Worm (Caenorhabditis elegans) whole organism, young adult: Measurements from ENCODE around the gene sut-1.

Experiments used
- B0019.2 ChIP-seq: fragments of 200-800 bp; sonication (Bioruptor generic); conservative IDR thresholded peaks from 2 replicates; pipeline ENCODE4 v1.3.6; 2022; ENCODE audit warnings: missing genetic modification reagents, missing genetic modification characterization, missing compliant biosample characterization
- B0261.1 ChIP-seq: sonication (generic microtip); optimal IDR thresholded peaks from 2 replicates; lab custom pipeline; 2016; ENCODE audit warnings: mild to moderate bottlenecking, missing genetic modification characterization, moderate library complexity, missing compliant biosample characterization
- C17E4.6 ChIP-seq: fragments of 200-800 bp; sonication (Bioruptor generic); IDR thresholded peaks from 2 replicates; pipeline ENCODE4 v1.3.6; 2022; ENCODE audit warnings: missing genetic modification reagents, missing genetic modification characterization, missing compliant biosample characterization
- F37B4.10 ChIP-seq: fragments of 200-800 bp; sonication (Bioruptor generic); IDR thresholded peaks from 2 replicates; pipeline ENCODE4 v1.3.6; 2022; ENCODE audit warnings: missing genetic modification characterization, missing compliant biosample characterization
- F52B5.7 ChIP-seq: sonication (generic microtip); optimal IDR thresholded peaks from 2 replicates; lab custom pipeline; 2016; ENCODE audit warnings: mild to moderate bottlenecking, missing genetic modification characterization, missing compliant biosample characterization
- Y53F4B.3 ChIP-seq: fragments of 200-800 bp; sonication (Bioruptor generic); IDR thresholded peaks from 2 replicates; pipeline ENCODE4 v1.3.6; 2022; ENCODE audit warnings: missing genetic modification reagents, missing genetic modification characterization, missing compliant biosample characterization
- Y53G8AR.9 ChIP-seq: fragments of 200-800 bp; sonication (Bioruptor generic); conservative IDR thresholded peaks from 2 replicates; pipeline ENCODE4 v1.3.6; 2022; ENCODE audit warnings: missing genetic modification reagents, missing genetic modification characterization, missing compliant biosample characterization
- Y56A3A.18 ChIP-seq: fragments of 200-800 bp; sonication (Bioruptor generic); IDR thresholded peaks from 2 replicates; pipeline ENCODE4 v1.3.6; 2022; ENCODE audit warnings: missing genetic modification reagents, missing genetic modification characterization, missing compliant biosample characterization
- Y95B8A.8 ChIP-seq: fragments of 200-800 bp; sonication (Bioruptor generic); IDR thresholded peaks from 2 replicates; pipeline ENCODE4 v1.3.6; 2022; ENCODE audit warnings: missing genetic modification reagents, missing genetic modification characterization, missing compliant biosample characterization
- akir-1 ChIP-seq: fragments of 200-800 bp; sonication (Bioruptor generic); optimal IDR thresholded peaks from 2 replicates; lab custom pipeline; 2018; ENCODE audit warnings: mild to moderate bottlenecking, missing genetic modification characterization, moderate library complexity, missing compliant biosample characterization
- ama-1 ChIP-seq, 3 experiments: fragments of 150-350 bp in 1 of 3; sonication (generic microtip) in 2 of 3; optimal IDR thresholded peaks; 2 replicates each; lab custom pipeline; 2014 to 2018; ENCODE audit warnings: missing biosample characterization in 2 of 3, missing genetic modification characterization in 2 of 3, missing genetic modification reagents in 2 of 3
- aptf-2 ChIP-seq: fragments of 200-800 bp; sonication (Bioruptor generic); conservative IDR thresholded peaks from 2 replicates; pipeline ENCODE4 v1.3.6; 2022; ENCODE audit warnings: missing genetic modification reagents, missing genetic modification characterization, missing compliant biosample characterization
- aptf-3 ChIP-seq: fragments of 200-800 bp; sonication (Bioruptor generic); IDR thresholded peaks from 2 replicates; pipeline ENCODE4 v1.3.6; 2022; ENCODE audit warnings: missing genetic modification characterization, missing compliant biosample characterization
- attf-3 ChIP-seq: fragments of 200-800 bp; sonication (Bioruptor generic); conservative IDR thresholded peaks from 2 replicates; pipeline ENCODE4 v1.3.6; 2022; ENCODE audit warnings: missing genetic modification reagents, missing genetic modification characterization, missing compliant biosample characterization
- attf-5 ChIP-seq: fragments of 200-800 bp; sonication (Bioruptor generic); optimal IDR thresholded peaks from 2 replicates; lab custom pipeline; 2018; ENCODE audit warnings: mild to moderate bottlenecking, missing genetic modification characterization, missing compliant biosample characterization
- ccch-3 ChIP-seq: fragments of 200-800 bp; sonication (Bioruptor generic); optimal IDR thresholded peaks from 2 replicates; lab custom pipeline; 2018; ENCODE audit warnings: mild to moderate bottlenecking, missing genetic modification characterization, missing compliant biosample characterization
- ceh-27 ChIP-seq: fragments of 200-800 bp; sonication (Bioruptor generic); optimal IDR thresholded peaks from 2 replicates; lab custom pipeline; 2018; ENCODE audit warnings: mild to moderate bottlenecking, missing genetic modification characterization, moderate library complexity, missing compliant biosample characterization
- ceh-58 ChIP-seq: fragments of 200-800 bp; sonication (Bioruptor generic); IDR thresholded peaks from 2 replicates; pipeline ENCODE4 v1.3.6; 2022; ENCODE audit warnings: missing genetic modification characterization, missing compliant biosample characterization
- ceh-79 ChIP-seq: sonication (generic microtip); optimal IDR thresholded peaks from 2 replicates; lab custom pipeline; 2017; ENCODE audit warnings: mild to moderate bottlenecking, missing genetic modification characterization, missing compliant biosample characterization
- dpff-1 ChIP-seq: sonication (generic microtip); optimal IDR thresholded peaks from 2 replicates; lab custom pipeline; 2017; ENCODE audit warnings: mild to moderate bottlenecking, missing genetic modification characterization, missing compliant biosample characterization
- efl-1 ChIP-seq: fragments of 150-350 bp; optimal IDR thresholded peaks from 2 replicates; lab custom pipeline; 2014; ENCODE audit warnings: missing biosample characterization, missing genetic modification reagents, missing genetic modification characterization
- ekl-4 ChIP-seq: fragments of 200-800 bp; sonication (Bioruptor generic); IDR thresholded peaks from 2 replicates; pipeline ENCODE4 v1.3.6; 2022; ENCODE audit warnings: missing genetic modification reagents, missing genetic modification characterization, missing compliant biosample characterization
- ets-4 ChIP-seq: fragments of 200-800 bp; sonication (Bioruptor generic); optimal IDR thresholded peaks from 2 replicates; lab custom pipeline; 2018; ENCODE audit warnings: mild to moderate bottlenecking, missing genetic modification characterization, missing compliant biosample characterization
- him-1 ChIP-seq: sonication (generic microtip); optimal IDR thresholded peaks from 2 replicates; lab custom pipeline; 2016; ENCODE audit warnings: missing genotype, missing genetic modification reagents, missing genetic modification characterization, missing compliant biosample characterization
- hmg-20 ChIP-seq: fragments of 200-800 bp; sonication (Bioruptor generic); IDR thresholded peaks from 2 replicates; pipeline ENCODE4 v1.3.6; 2022; ENCODE audit warnings: missing genetic modification reagents, missing genetic modification characterization, missing compliant biosample characterization
- hsf-1 ChIP-seq: fragments of 200-800 bp; sonication (Bioruptor generic); IDR thresholded peaks from 2 replicates; pipeline ENCODE4 v1.3.6; 2022; ENCODE audit warnings: missing genetic modification reagents, missing genetic modification characterization, missing compliant biosample characterization
- let-607 ChIP-seq, 2 experiments: fragments of 200-800 bp in 1 of 2; sonication (Bioruptor generic) in 1 of 2; sonication (generic microtip) in 1 of 2; optimal IDR thresholded peaks; 2 replicates each; lab custom pipeline; 2016 to 2018; ENCODE audit warnings: mild to moderate bottlenecking in 2 of 2, missing compliant biosample characterization in 2 of 2, missing genetic modification characterization in 2 of 2, moderate library complexity in 2 of 2, missing genotype in 1 of 2
- lin-35 ChIP-seq, 3 experiments: fragments of 150-350 bp in 2 of 3; sonication (generic microtip) in 1 of 3; optimal IDR thresholded peaks; 2 replicates each; lab custom pipeline; 2014 to 2018; ENCODE audit warnings: missing biosample characterization in 3 of 3, missing genetic modification characterization in 3 of 3, missing genetic modification reagents in 3 of 3
- lin-54 ChIP-seq: fragments of 200-800 bp; sonication (Bioruptor generic); optimal IDR thresholded peaks from 2 replicates; lab custom pipeline; 2018; ENCODE audit warnings: mild to moderate bottlenecking, missing genetic modification characterization, missing compliant biosample characterization
- madf-8 ChIP-seq: fragments of 200-800 bp; sonication (Bioruptor generic); conservative IDR thresholded peaks from 2 replicates; pipeline ENCODE4 v1.3.6; 2022; ENCODE audit warnings: missing genetic modification reagents, missing genetic modification characterization, missing compliant biosample characterization
- mel-28 ChIP-seq: sonication (generic microtip); optimal IDR thresholded peaks from 2 replicates; lab custom pipeline; 2016; ENCODE audit warnings: borderline replicate concordance, mild to moderate bottlenecking, missing genetic modification characterization, missing compliant biosample characterization
- nhr-120 ChIP-seq: fragments of 200-800 bp; sonication (Bioruptor generic); IDR thresholded peaks from 2 replicates; pipeline ENCODE4 v1.3.6; 2022; ENCODE audit warnings: missing genetic modification characterization, missing compliant biosample characterization
- nhr-27 ChIP-seq: fragments of 200-800 bp; sonication (Bioruptor generic); optimal IDR thresholded peaks from 2 replicates; lab custom pipeline; 2018; ENCODE audit warnings: mild to moderate bottlenecking, missing genetic modification characterization, moderate library complexity, missing compliant biosample characterization
- pbrm-1 ChIP-seq: fragments of 200-800 bp; sonication (Bioruptor generic); IDR thresholded peaks from 2 replicates; pipeline ENCODE4 v1.3.6; 2022; ENCODE audit warnings: missing genetic modification reagents, missing genetic modification characterization, missing compliant biosample characterization
- repo-1 ChIP-seq: sonication (generic microtip); optimal IDR thresholded peaks from 2 replicates; lab custom pipeline; 2017; ENCODE audit warnings: mild to moderate bottlenecking, missing genetic modification characterization, missing compliant biosample characterization
- rpc-1 ChIP-seq, 2 experiments: fragments of 150-350 bp in 1 of 2; sonication (generic microtip) in 1 of 2; optimal IDR thresholded peaks; 2 replicates each; lab custom pipeline; 2014 to 2018; ENCODE audit warnings: missing biosample characterization in 1 of 2, missing genetic modification characterization in 1 of 2, missing genetic modification reagents in 1 of 2, missing genotype in 1 of 2
- sdz-38 ChIP-seq: sonication (generic microtip); optimal IDR thresholded peaks from 2 replicates; lab custom pipeline; 2016; ENCODE audit warnings: missing genotype, missing genetic modification characterization, missing compliant biosample characterization
- snpc-1.3 ChIP-seq: sonication (generic microtip); optimal IDR thresholded peaks from 2 replicates; lab custom pipeline; 2017; ENCODE audit warnings: missing genetic modification characterization, mild to moderate bottlenecking, missing compliant biosample characterization, antibody characterized with exemption, moderate library complexity, missing genotype, missing genetic modification reagents; ENCODE audit not compliant: insufficient read depth
- snpc-3.4 ChIP-seq: sonication (generic microtip); optimal IDR thresholded peaks from 2 replicates; lab custom pipeline; 2017; ENCODE audit warnings: missing genetic modification characterization, mild to moderate bottlenecking, missing compliant biosample characterization, antibody characterized with exemption, moderate library complexity, missing genotype, missing genetic modification reagents
- sptf-2 ChIP-seq: fragments of 200-800 bp; sonication (Bioruptor generic); optimal IDR thresholded peaks from 2 replicates; lab custom pipeline; 2018; ENCODE audit warnings: mild to moderate bottlenecking, missing genetic modification characterization, missing compliant biosample characterization
- tbp1 ChIP-seq: fragments of 200-800 bp; sonication (Bioruptor generic); optimal IDR thresholded peaks from 2 replicates; lab custom pipeline; 2018; ENCODE audit warnings: mild to moderate bottlenecking, missing genetic modification characterization, missing compliant biosample characterization
- tbx-9 ChIP-seq: sonication (generic microtip); optimal IDR thresholded peaks from 2 replicates; lab custom pipeline; 2016; ENCODE audit warnings: borderline replicate concordance, missing genetic modification characterization, inconsistent platforms, missing compliant biosample characterization
- tlf-1 ChIP-seq: fragments of 200-800 bp; sonication (Bioruptor generic); optimal IDR thresholded peaks from 2 replicates; lab custom pipeline; 2018; ENCODE audit warnings: mild to moderate bottlenecking, missing genetic modification characterization, missing compliant biosample characterization
- unc-130 ChIP-seq: sonication (generic microtip); optimal IDR thresholded peaks from 2 replicates; lab custom pipeline; 2016; ENCODE audit warnings: missing genetic modification reagents, missing genetic modification characterization, missing compliant biosample characterization
- unc-62 ChIP-seq: fragments of 150-350 bp; optimal IDR thresholded peaks from 2 replicates; lab custom pipeline; 2014; ENCODE audit warnings: missing biosample characterization, missing genetic modification reagents, missing genetic modification characterization
- ztf-25 ChIP-seq: fragments of 200-800 bp; sonication (Bioruptor generic); IDR thresholded peaks from 2 replicates; pipeline ENCODE4 v1.3.6; 2022; ENCODE audit warnings: missing genetic modification reagents, missing genetic modification characterization, missing compliant biosample characterization

Gene sut-1

ce11 chrII:1153299-1153698, 30.2 kb upstream of the sut-1 start (continued):
- TF ChIP-seq F52B5.7 (no peak), ekl-4 (GFP tag; lab: Robert Waterston, UW) (no peak), aptf-3 (no peak), hsf-1 (GFP tag; lab: Robert Waterston, UW) (peak; percentile 30; the same call in 1 of the 2 replicates), aptf-2 (GFP tag; lab: Robert Waterston, UW) (no peak), B0019.2 (GFP tag; lab: Robert Waterston, UW) (no peak), unc-130 (GFP tag; lab: Kevin White, UChicago) (no peak), dpff-1 (tag; lab: Kevin White, UChicago) (no peak)

- TF ChIP-seq tbx-9 = no peak
- no peak for TF ChIP-seq B0261.1 (tag; lab: Kevin White, UChicago)
- no peak for TF ChIP-seq hmg-20 (GFP tag; lab: Robert Waterston, UW)
- TF ChIP-seq hsf-1 (GFP tag; lab: Robert Waterston, UW) = no peak
- TF ChIP-seq repo-1 = no peak
- no peak for TF ChIP-seq Y56A3A.18
- TF ChIP-seq lin-54 (GFP tag; lab: Kevin White, UChicago) = peak; percentile 42
- TF ChIP-seq Y95B8A.8 (GFP tag; lab: Robert Waterston, UW) = no peak
- peak; percentile 45; the same call in 1 of the 2 replicates for TF ChIP-seq Y53G8AR.9 (GFP tag; lab: Robert Waterston, UW)
- no peak for TF ChIP-seq ets-4 (GFP tag; lab: Kevin White, UChicago)
- no peak for TF ChIP-seq unc-62
- TF ChIP-seq snpc-3.4 (tag; lab: Kevin White, UChicago) = no peak
- TF ChIP-seq mel-28 (tag; lab: Kevin White, UChicago) = no peak
- TF ChIP-seq attf-5 = no peak
- no peak for TF ChIP-seq tbp1 (GFP tag; lab: Kevin White, UChicago)
- 0 out of 2 replicates have a peak, but pooled peaks have one; percentile 34 for TF ChIP-seq pbrm-1 (GFP tag; lab: Robert Waterston, UW)
- no peak for TF ChIP-seq F37B4.10 (GFP tag; lab: Robert Waterston, UW)
- TF ChIP-seq nhr-27 (tag; lab: Kevin White, UChicago) = no peak
- TF ChIP-seq ceh-27 (GFP tag; lab: Kevin White, UChicago) = no peak
- TF ChIP-seq ama-1 (optimal IDR thresholded peaks at IDR 0.05; lab: Kevin White, UChicago) = no peak
- no peak for TF ChIP-seq ama-1 (GFP tag; optimal IDR thresholded peaks at IDR 0.05; lab: Kevin White, UChicago)
- no peak for TF ChIP-seq him-1 (tag; lab: Kevin White, UChicago)
- no peak for TF ChIP-seq attf-3 (GFP tag; lab: Robert Waterston, UW)
- 0 out of 2 replicates have a peak, but pooled peaks have one; percentile 28 for TF ChIP-seq ztf-25 (GFP tag; lab: Robert Waterston, UW)
- TF ChIP-seq aptf-2 (GFP tag; lab: Robert Waterston, UW) = no peak
- TF ChIP-seq Y53F4B.3 (GFP tag; lab: Robert Waterston, UW) = no peak
- no peak for TF ChIP-seq snpc-1.3
- TF ChIP-seq lin-35 (GFP tag; optimal IDR thresholded peaks at IDR 0.05; lab: Kevin White, UChicago) = no peak
- no peak for TF ChIP-seq efl-1 (GFP tag; lab: Kevin White, UChicago)
- TF ChIP-seq akir-1 (GFP tag; lab: Kevin White, UChicago) = no peak
- TF ChIP-seq sdz-38 = no peak
- TF ChIP-seq tlf-1 (GFP tag; lab: Kevin White, UChicago) = no peak
- TF ChIP-seq let-607 (tag; optimal IDR thresholded peaks at IDR 0.05; lab: Kevin White, UChicago) = no peak
- TF ChIP-seq ceh-58 (GFP tag; lab: Robert Waterston, UW) = no peak
- no peak for TF ChIP-seq sptf-2 (GFP tag; lab: Kevin White, UChicago)
- TF ChIP-seq rpc-1 (optimal IDR thresholded peaks at IDR 0.05; lab: Kevin White, UChicago) = no peak
- no peak for TF ChIP-seq rpc-1 (tag; optimal IDR thresholded peaks at IDR 0.05; lab: Kevin White, UChicago)
- no peak; the same call in 1 of the 2 replicates for TF ChIP-seq madf-8 (GFP tag; lab: Robert Waterston, UW)
- TF ChIP-seq ceh-79 (tag; lab: Kevin White, UChicago) = no peak
- TF ChIP-seq C17E4.6 = no peak
- TF ChIP-seq ekl-4 (GFP tag; lab: Robert Waterston, UW) = peak; percentile 42; the same call in 1 of the 2 replicates
- TF ChIP-seq nhr-120 (GFP tag; lab: Robert Waterston, UW) = no peak
- TF ChIP-seq ccch-3 (GFP tag; lab: Kevin White, UChicago) = no peak
Observed at ce11 chrII:1152732-1153131, 29.7 kb upstream of the sut-1 start.
